Fruit fly (Drosophila melanogaster): ENCODE measurements around the gene Hrb87F.

dm6 chr3R:13612333-13612732 lies 48.0 kb downstream of the Hrb87F start, which contains the start of gene CG9757:
- TF ChIP-seq Dll (optimal IDR thresholded peaks at IDR 0.05) (no peak), usp (GFP tag; optimal IDR thresholded peaks at IDR 0.05) (no peak), EcR (GFP tag; optimal IDR thresholded peaks at IDR 0.05) (no peak), pan (optimal IDR thresholded peaks at IDR 0.05) (no peak), psq (optimal IDR thresholded peaks at IDR 0.05) (no peak), CG8478 (optimal IDR thresholded peaks at IDR 0.05) (no peak)

All from whole organism.